Fruit fly (Drosophila melanogaster) whole organism, embryonic: ENCODE results near the gene Kaz1-ORFB.
A peak's percentile ranks its signal among the peaks of the same experiment; 100 is the strongest.

ENCODE experiments used
- Antp ChIP-seq: fragments of 200-800 bp; sonication (Bioruptor generic); optimal IDR thresholded peaks from 3 replicates; lab custom pipeline; 2016; ENCODE audit warnings: missing biosample characterization, missing genetic modification characterization
- Awh ChIP-seq: fragments of 200-800 bp; sonication (Bioruptor generic); IDR thresholded peaks from 2 replicates; pipeline ENCODE4, ENCODE4 v1.3.6; 2022; ENCODE audit warnings: missing biosample characterization, missing genetic modification characterization
- CG12071 ChIP-seq: fragments of 200-800 bp; sonication (Bioruptor generic); optimal IDR thresholded peaks from 3 replicates; lab custom pipeline; 2018; ENCODE audit warnings: missing biosample characterization, mild to moderate bottlenecking, missing genetic modification characterization
- CG12219 ChIP-seq: fragments of 200-800 bp; sonication (Bioruptor generic); optimal IDR thresholded peaks from 3 replicates; lab custom pipeline; 2018; ENCODE audit warnings: missing biosample characterization, mild to moderate bottlenecking, missing genetic modification characterization
- CG12299 ChIP-seq: fragments of 200-800 bp; sonication (Bioruptor generic); optimal IDR thresholded peaks from 2 replicates; lab custom pipeline; 2018; ENCODE audit warnings: missing biosample characterization, mild to moderate bottlenecking, missing genetic modification characterization
- CG13123 ChIP-seq: fragments of 200-800 bp; sonication (Bioruptor generic); optimal IDR thresholded peaks from 2 replicates; lab custom pipeline; 2016; ENCODE audit warnings: missing biosample characterization, missing genetic modification characterization
- CG13775 ChIP-seq: fragments of 200-800 bp; sonication (Bioruptor generic); optimal IDR thresholded peaks from 3 replicates; lab custom pipeline; 2017; ENCODE audit warnings: missing biosample characterization, mild to moderate bottlenecking, missing genetic modification characterization
- CG15011 ChIP-seq: fragments of 200-800 bp; sonication (Bioruptor generic); optimal IDR thresholded peaks from 3 replicates; lab custom pipeline; 2018; ENCODE audit warnings: missing biosample characterization, mild to moderate bottlenecking, missing genetic modification characterization
- CG1647 ChIP-seq: fragments of 200-800 bp; sonication (Bioruptor generic); optimal IDR thresholded peaks from 3 replicates; lab custom pipeline; 2016; ENCODE audit warnings: missing biosample characterization, missing genetic modification characterization
- CG2712 ChIP-seq: fragments of 200-800 bp; optimal IDR thresholded peaks from 3 replicates; lab custom pipeline; 2019; ENCODE audit warnings: missing biosample characterization, mild to moderate bottlenecking, missing genetic modification characterization, moderate library complexity
- CG32767 ChIP-seq: fragments of 200-800 bp; sonication (Bioruptor generic); IDR thresholded peaks from 2 replicates; pipeline ENCODE4 v1.3.6; 2022; ENCODE audit warnings: missing biosample characterization, missing genetic modification characterization
- CG5245 ChIP-seq: fragments of 200-800 bp; sonication (Bioruptor generic); optimal IDR thresholded peaks from 3 replicates; lab custom pipeline; 2016; ENCODE audit warnings: missing biosample characterization, missing genetic modification characterization
- CG7357 ChIP-seq: fragments of 200-800 bp; sonication (Bioruptor generic); IDR thresholded peaks from 3 replicates; pipeline ENCODE4 v1.3.6; 2022; ENCODE audit warnings: missing biosample characterization, missing genetic modification characterization
- CG7928 ChIP-seq: fragments of 200-800 bp; sonication (Bioruptor generic); optimal IDR thresholded peaks from 2 replicates; lab custom pipeline; 2017; ENCODE audit warnings: missing biosample characterization, mild to moderate bottlenecking, missing genetic modification characterization
- CG8089 ChIP-seq: fragments of 200-800 bp; sonication (Bioruptor generic); optimal IDR thresholded peaks from 3 replicates; lab custom pipeline; 2016; ENCODE audit warnings: missing biosample characterization, missing genetic modification characterization
- CG8290 ChIP-seq, 3 experiments: fragments of 200-800 bp; sonication (Bioruptor generic); optimal IDR thresholded peaks; 2 replicates each; lab custom pipeline; 2016 to 2019; ENCODE audit warnings: missing biosample characterization in 3 of 3, missing genetic modification characterization in 3 of 3, mild to moderate bottlenecking in 2 of 3, moderate library complexity in 1 of 3
- CG8388 ChIP-seq: fragments of 200-800 bp; sonication (Bioruptor generic); optimal IDR thresholded peaks from 2 replicates; lab custom pipeline; 2019; ENCODE audit warnings: missing biosample characterization, mild to moderate bottlenecking, missing genetic modification characterization, moderate library complexity
- CG8478 ChIP-seq: fragments of >200 bp; optimal IDR thresholded peaks from 2 replicates; lab custom pipeline; 2018
- CG9437 ChIP-seq: fragments of 200-800 bp; sonication (Bioruptor generic); optimal IDR thresholded peaks from 2 replicates; lab custom pipeline; 2018; ENCODE audit warnings: missing biosample characterization, mild to moderate bottlenecking, missing genetic modification characterization
- CG9727 ChIP-seq: fragments of 200-800 bp; sonication (Bioruptor generic); optimal IDR thresholded peaks from 3 replicates; lab custom pipeline; 2017; ENCODE audit warnings: missing biosample characterization, mild to moderate bottlenecking, missing genetic modification characterization
- Dip2 ChIP-seq: fragments of 200-800 bp; sonication (Bioruptor generic); IDR thresholded peaks from 2 replicates; pipeline ENCODE4 v1.3.6; 2022; ENCODE audit warnings: missing biosample characterization, missing genetic modification characterization
- Dref ChIP-seq: fragments of 200-800 bp; sonication (Bioruptor generic); IDR thresholded peaks from 2 replicates; pipeline ENCODE4 v1.3.6; 2022; ENCODE audit warnings: missing biosample characterization, missing genetic modification characterization
- E2f1 ChIP-seq: fragments of 200-800 bp; sonication (Bioruptor generic); IDR thresholded peaks from 2 replicates; pipeline ENCODE4 v1.3.6; 2022; ENCODE audit warnings: missing biosample characterization, missing genetic modification characterization
- E2f2 ChIP-seq: fragments of 200-800 bp; sonication (Bioruptor generic); IDR thresholded peaks from 2 replicates; pipeline ENCODE4 v1.3.6; 2022; ENCODE audit warnings: missing biosample characterization, missing genetic modification characterization
- Hmr ChIP-seq: fragments of 200-800 bp; sonication (Bioruptor generic); optimal IDR thresholded peaks from 3 replicates; lab custom pipeline; 2017; ENCODE audit warnings: mild to moderate bottlenecking, missing biosample characterization, missing genetic modification reagents, missing genetic modification characterization
- Max ChIP-seq: fragments of 200-800 bp; sonication (Bioruptor generic); optimal IDR thresholded peaks from 2 replicates; lab custom pipeline; 2016; ENCODE audit warnings: missing biosample characterization, mild to moderate bottlenecking, missing genetic modification characterization
- Spps ChIP-seq: fragments of 200-800 bp; sonication (Bioruptor generic); optimal IDR thresholded peaks from 2 replicates; lab custom pipeline; 2018; ENCODE audit warnings: missing biosample characterization, mild to moderate bottlenecking, missing genetic modification characterization
- ab ChIP-seq: fragments of 200-800 bp; sonication (Bioruptor generic); optimal IDR thresholded peaks from 2 replicates; lab custom pipeline; 2016; ENCODE audit warnings: missing biosample characterization, missing genetic modification characterization
- al ChIP-seq: fragments of 200-800 bp; sonication (Bioruptor generic); IDR thresholded peaks from 2 replicates; pipeline ENCODE4 v1.3.6; 2022; ENCODE audit warnings: missing biosample characterization, missing genetic modification characterization
- cad ChIP-seq: fragments of >200 bp; optimal IDR thresholded peaks from 2 replicates; lab custom pipeline; 2017; ENCODE audit warnings: missing biosample characterization, missing genetic modification characterization
- crol ChIP-seq: fragments of 200-800 bp; sonication (Bioruptor generic); IDR thresholded peaks from 2 replicates; pipeline ENCODE4 v1.3.6; 2022; ENCODE audit warnings: missing biosample characterization, missing genetic modification characterization
- dmrt11E ChIP-seq: fragments of 200-800 bp; sonication (Bioruptor generic); optimal IDR thresholded peaks from 3 replicates; lab custom pipeline; 2018; ENCODE audit warnings: missing biosample characterization, mild to moderate bottlenecking, missing genetic modification characterization, moderate library complexity
- grn ChIP-seq: fragments of 200-800 bp; sonication (Bioruptor generic); optimal IDR thresholded peaks from 3 replicates; lab custom pipeline; 2017; ENCODE audit warnings: missing biosample characterization, missing genetic modification characterization
- hbn ChIP-seq: fragments of 200-800 bp; sonication (Bioruptor generic); IDR thresholded peaks from 2 replicates; pipeline ENCODE4 v1.3.6; 2022; ENCODE audit warnings: missing biosample characterization, missing genetic modification characterization; ENCODE audit not compliant: partially characterized antibody
- kay ChIP-seq: fragments of 200-800 bp; sonication (Bioruptor generic); optimal IDR thresholded peaks from 2 replicates; lab custom pipeline; 2016; ENCODE audit warnings: missing biosample characterization, missing genetic modification characterization
- knrl ChIP-seq: fragments of 200-800 bp; sonication (Bioruptor generic); IDR thresholded peaks from 3 replicates; pipeline ENCODE4 v1.3.6; 2022; ENCODE audit warnings: missing biosample characterization, missing genetic modification characterization; ENCODE audit not compliant: partially characterized antibody
- lmd ChIP-seq: fragments of 200-800 bp; sonication (Bioruptor generic); IDR thresholded peaks from 2 replicates; pipeline ENCODE4 v1.3.6; 2022; ENCODE audit warnings: missing biosample characterization, missing genetic modification characterization
- luna ChIP-seq: fragments of 200-800 bp; sonication (Bioruptor generic); optimal IDR thresholded peaks from 2 replicates; lab custom pipeline; 2016; ENCODE audit warnings: missing biosample characterization, missing genetic modification characterization
- oc ChIP-seq: fragments of 200-800 bp; sonication (Bioruptor generic); optimal IDR thresholded peaks from 2 replicates; lab custom pipeline; 2018; ENCODE audit warnings: missing biosample characterization, mild to moderate bottlenecking, missing genetic modification characterization, moderate library complexity
- peb ChIP-seq: fragments of 200-800 bp; sonication (Bioruptor generic); IDR thresholded peaks from 2 replicates; pipeline ENCODE4 v1.3.6; 2022; ENCODE audit warnings: missing biosample characterization, missing genetic modification characterization
- pnt ChIP-seq: fragments of 200-800 bp; sonication (Bioruptor generic); optimal IDR thresholded peaks from 3 replicates; lab custom pipeline; 2016; ENCODE audit warnings: missing biosample characterization, missing genetic modification characterization
- pum ChIP-seq: fragments of 200-800 bp; sonication (Bioruptor generic); optimal IDR thresholded peaks from 2 replicates; lab custom pipeline; 2016; ENCODE audit warnings: missing biosample characterization, missing genetic modification characterization
- ranshi ChIP-seq: fragments of 200-800 bp; sonication (Bioruptor generic); IDR thresholded peaks from 2 replicates; pipeline ENCODE4 v1.3.6; 2022; ENCODE audit warnings: missing biosample characterization, missing genetic modification characterization
- sens ChIP-seq: fragments of 200-800 bp; sonication (Bioruptor generic); peaks from one replicate; lab custom pipeline; 2016; ENCODE audit warnings: missing biosample characterization, missing genetic modification characterization
- sim ChIP-seq: fragments of 200-800 bp; sonication (Bioruptor generic); IDR thresholded peaks from 2 replicates; pipeline ENCODE4 v1.3.6; 2022; ENCODE audit warnings: missing biosample characterization, missing genetic modification characterization
- ssp ChIP-seq: fragments of 200-800 bp; sonication (Bioruptor generic); IDR thresholded peaks from 2 replicates; pipeline ENCODE4 v1.3.6; 2022; ENCODE audit warnings: missing biosample characterization, missing genetic modification characterization
- stc ChIP-seq: fragments of 200-800 bp; sonication (Bioruptor generic); IDR thresholded peaks from 2 replicates; pipeline ENCODE4 v1.3.6; 2022; ENCODE audit warnings: missing biosample characterization, missing genetic modification characterization
- tup ChIP-seq: fragments of 200-800 bp; sonication (Bioruptor generic); optimal IDR thresholded peaks from 2 replicates; lab custom pipeline; 2016; ENCODE audit warnings: missing biosample characterization, mild to moderate bottlenecking, missing genetic modification characterization, moderate library complexity
- tx ChIP-seq: fragments of 200-800 bp; sonication (Bioruptor generic); optimal IDR thresholded peaks from 2 replicates; lab custom pipeline; 2016; ENCODE audit warnings: missing biosample characterization, missing genetic modification characterization
- unc-4 ChIP-seq: fragments of 200-800 bp; sonication (Bioruptor generic); IDR thresholded peaks from 2 replicates; pipeline ENCODE4 v1.3.6; 2022; ENCODE audit warnings: missing biosample characterization, missing genetic modification characterization; ENCODE audit not compliant: partially characterized antibody
- vnd ChIP-seq: fragments of 200-800 bp; sonication (Bioruptor generic); IDR thresholded peaks from 3 replicates; pipeline ENCODE4 v1.3.6; 2022; ENCODE audit warnings: missing biosample characterization, missing genetic modification characterization; ENCODE audit not compliant: partially characterized antibody
- yki ChIP-seq: fragments of >200 bp; optimal IDR thresholded peaks from 3 replicates; lab custom pipeline; 2018

Gene Kaz1-ORFB

DNA sequence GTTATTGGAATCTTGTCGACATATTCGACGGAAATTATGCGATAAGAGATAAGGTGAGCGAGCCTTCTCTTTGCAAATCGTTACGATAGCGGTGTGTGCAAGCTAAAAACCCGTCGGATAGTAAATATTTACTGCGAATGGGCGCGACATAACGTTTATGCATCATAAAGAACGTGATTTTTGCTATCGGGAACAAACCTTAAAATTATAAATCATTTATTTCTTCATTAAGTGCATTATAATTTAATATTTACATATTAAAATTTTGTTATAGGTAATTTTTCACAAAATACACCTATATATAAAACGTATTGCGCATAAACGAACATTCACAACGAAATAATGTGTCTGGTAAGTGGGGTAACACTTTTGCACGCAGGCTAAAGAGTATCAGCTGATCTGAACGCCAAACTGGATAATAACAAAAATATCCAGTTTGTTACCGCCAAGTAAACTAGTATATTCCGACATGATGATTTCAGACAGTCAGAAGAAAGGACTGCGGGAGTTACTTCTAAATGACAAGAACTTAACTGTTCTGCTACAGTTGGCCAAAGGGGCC is 10.6 kb upstream of the Kaz1-ORFB start, which contains the start of the genes Gk1 and CG13876 (continued):
- no peak; the same call in 2 of the 3 replicates for TF ChIP-seq knrl (GFP tag; lab: Robert Waterston, UW)
- TF ChIP-seq sens: no peak
- peak; percentile 94 for TF ChIP-seq ranshi
- TF ChIP-seq CG2712 (tag; lab: Kevin White, UChicago): peak; percentile 98
- peak; percentile 74 for TF ChIP-seq CG8290 (GFP tag; optimal IDR thresholded peaks at IDR 0.05; lab: Kevin White, UChicago)
- TF ChIP-seq CG8290 (tag; optimal IDR thresholded peaks at IDR 0.05; lab: Kevin White, UChicago): peak in 1 of 2 experiments; percentile 75
- no peak for TF ChIP-seq pnt (GFP tag; lab: Kevin White, UChicago)
- TF ChIP-seq CG15011 (GFP tag; lab: Kevin White, UChicago): no peak
- no peak for TF ChIP-seq ab (GFP tag; lab: Kevin White, UChicago)
- peak; percentile 29 for TF ChIP-seq pum (GFP tag; lab: Kevin White, UChicago)
- peak; percentile 86 for TF ChIP-seq kay (GFP tag; lab: Kevin White, UChicago)
- TF ChIP-seq tx (GFP tag; lab: Kevin White, UChicago): no peak
- peak; percentile 94 for TF ChIP-seq CG8388 (GFP tag; lab: Kevin White, UChicago)
- TF ChIP-seq sim: peak; percentile 91
- TF ChIP-seq luna (GFP tag; lab: Kevin White, UChicago): no peak
- peak; percentile 98 for TF ChIP-seq CG12299 (tag; lab: Kevin White, UChicago)
- TF ChIP-seq CG8478 (lab: Kevin White, UChicago): no peak
- TF ChIP-seq yki: no peak
- no peak for TF ChIP-seq Dref (GFP tag; lab: Robert Waterston, UW)
- TF ChIP-seq CG7928 (GFP tag; lab: Kevin White, UChicago): peak; percentile 75
- peak; percentile 86 for TF ChIP-seq CG13123 (GFP tag; lab: Kevin White, UChicago)
- TF ChIP-seq tup (GFP tag; lab: Kevin White, UChicago): peak; percentile 73
- peak; percentile 78 for TF ChIP-seq grn (GFP tag; lab: Kevin White, UChicago)
- peak; percentile 94 for TF ChIP-seq CG32767 (GFP tag; lab: Robert Waterston, UW)
- peak; percentile 78 for TF ChIP-seq ssp (GFP tag; lab: Robert Waterston, UW)
- TF ChIP-seq al: peak; percentile 89
- peak; percentile 98 for TF ChIP-seq Hmr (GFP tag; lab: Kevin White, UChicago)
- TF ChIP-seq E2f2 (GFP tag; lab: Robert Waterston, UW): peak; percentile 77
- peak; percentile 78 for TF ChIP-seq peb (GFP tag; lab: Robert Waterston, UW)
- peak; percentile 95 for TF ChIP-seq Awh (GFP tag; lab: Robert Waterston, UW)
- peak; percentile 93 for TF ChIP-seq E2f1 (GFP tag; lab: Robert Waterston, UW)
- no peak for TF ChIP-seq Antp
- TF ChIP-seq crol (GFP tag; lab: Robert Waterston, UW): peak; percentile 63
- TF ChIP-seq CG12071 (GFP tag; lab: Kevin White, UChicago): peak; percentile 88
- TF ChIP-seq cad (GFP tag; lab: Kevin White, UChicago): no peak
- no peak for TF ChIP-seq hbn (GFP tag; lab: Robert Waterston, UW)
- peak; percentile 91 for TF ChIP-seq Spps (tag; lab: Kevin White, UChicago)
- peak; percentile 22 for TF ChIP-seq CG1647 (GFP tag; lab: Kevin White, UChicago)
- no peak for TF ChIP-seq vnd (GFP tag; lab: Robert Waterston, UW)
- peak; percentile 95 for TF ChIP-seq oc
- TF ChIP-seq unc-4 (GFP tag; lab: Robert Waterston, UW): no peak; the same call in 1 of the 2 replicates
- TF ChIP-seq CG12219 (GFP tag; lab: Kevin White, UChicago): peak; percentile 91
- peak; percentile 81 for TF ChIP-seq CG5245 (GFP tag; lab: Kevin White, UChicago)
- TF ChIP-seq CG8089 (GFP tag; lab: Kevin White, UChicago): peak; percentile 3
- peak; percentile 96 for TF ChIP-seq stc
- peak; percentile 96 for TF ChIP-seq dmrt11E
- peak; percentile 93 for TF ChIP-seq CG9437 (GFP tag; lab: Kevin White, UChicago)
- peak; percentile 93 for TF ChIP-seq CG13775 (GFP tag; lab: Kevin White, UChicago)
- TF ChIP-seq CG7357 (GFP tag; lab: Robert Waterston, UW): peak; percentile 76
- TF ChIP-seq lmd (GFP tag; lab: Robert Waterston, UW): peak; percentile 89
- no peak for TF ChIP-seq Dip2 (GFP tag; lab: Robert Waterston, UW)
- TF ChIP-seq Max (GFP tag; lab: Kevin White, UChicago): peak; percentile 90
- peak; percentile 97 for TF ChIP-seq CG9727 (GFP tag; lab: Kevin White, UChicago)
